Worm (Caenorhabditis elegans): ENCODE data around the gene F37C12.18.

DNA sequence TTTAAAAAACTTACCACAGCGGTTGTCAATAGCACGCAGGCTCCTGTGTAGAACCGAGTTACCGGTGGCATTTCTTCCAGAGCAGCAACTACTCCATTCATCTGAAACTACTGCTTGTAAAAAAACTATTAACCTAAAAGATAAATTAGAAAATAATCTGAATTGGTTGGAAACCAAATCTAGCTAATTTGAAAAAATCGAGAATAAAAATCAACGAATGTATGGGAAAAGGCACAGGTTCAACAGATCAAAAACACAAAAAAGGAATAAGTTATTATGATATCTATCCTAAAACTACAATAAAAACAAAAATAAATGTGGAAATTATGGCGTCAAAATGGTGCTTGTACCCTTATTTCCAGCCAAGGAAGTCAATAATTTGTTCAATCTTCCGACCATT, 27.8 kb upstream of the F37C12.18 start, which contains the start of gene der-2:
- no peak for TF ChIP-seq med-1 (GFP tag; optimal IDR thresholded peaks at IDR 0.05; ENCODE audit: insufficient read depth)
- TF ChIP-seq T22C8.4 (GFP tag; IDR thresholded peaks at IDR 0.05) = no peak
- no peak for TF ChIP-seq klf-2 (GFP tag; conservative IDR thresholded peaks at IDR 0.05)
- TF ChIP-seq flt-1 (GFP tag; IDR thresholded peaks at IDR 0.05) = no peak
- no peak for TF ChIP-seq ztf-29 (GFP tag; IDR thresholded peaks at IDR 0.05)
- TF ChIP-seq ztf-23 (GFP tag; IDR thresholded peaks at IDR 0.05) = no peak
- no peak for TF ChIP-seq cog-1 (tag; optimal IDR thresholded peaks at IDR 0.05)
- TF ChIP-seq tab-1 (GFP tag; IDR thresholded peaks at IDR 0.05) = no peak

Data from whole organism, midembryonic.